Worm (Caenorhabditis elegans): ENCODE data around the gene C07G1.15.

DNA sequence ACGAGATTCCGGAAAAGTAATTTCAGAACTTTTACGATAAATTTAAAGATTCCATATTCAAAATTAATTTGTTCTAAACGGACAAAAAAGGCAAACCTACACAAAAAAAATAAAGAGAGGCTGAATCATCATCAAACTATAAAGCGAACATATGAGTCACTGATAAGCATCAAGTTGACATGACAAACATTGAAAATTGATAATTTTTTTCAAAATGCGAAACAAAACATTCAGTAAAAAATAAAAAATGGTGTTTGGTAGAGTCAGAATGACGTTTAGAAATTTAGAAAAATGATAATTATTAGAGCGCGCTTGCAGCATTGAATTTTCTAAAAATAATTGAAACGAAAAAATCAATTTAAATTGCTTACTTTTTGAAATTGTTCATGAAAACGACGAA lies 30.1 kb downstream of the C07G1.15 start:
- TF ChIP-seq nfya-1 (tag; optimal IDR thresholded peaks at IDR 0.05) (no peak), pag-3 (tag; optimal IDR thresholded peaks at IDR 0.05; ENCODE audit: borderline replicate concordance) (no peak), pha-2 (tag; optimal IDR thresholded peaks at IDR 0.05) (no peak), lin-11 (tag; optimal IDR thresholded peaks at IDR 0.05) (no peak), pha-4 (tag; optimal IDR thresholded peaks at IDR 0.05) (no peak), ceh-19 (GFP tag; optimal IDR thresholded peaks at IDR 0.05) (no peak), unc-3 (GFP tag; conservative IDR thresholded peaks at IDR 0.05) (no peak), unc-3 (tag; optimal IDR thresholded peaks at IDR 0.05) (no peak), sox-4 (tag; optimal IDR thresholded peaks at IDR 0.05) (no peak), pqm-1 (tag; optimal IDR thresholded peaks at IDR 0.05) (no peak), fkh-6 (tag; optimal IDR thresholded peaks at IDR 0.05) (no peak), ref-2 (tag; optimal IDR thresholded peaks at IDR 0.05) (no peak), unc-55 (GFP tag; optimal IDR thresholded peaks at IDR 0.05) (no peak), che-1 (tag; optimal IDR thresholded peaks at IDR 0.05) (no peak), ama-1 (optimal IDR thresholded peaks at IDR 0.05) (no peak)
